Worm (Caenorhabditis elegans) whole organism, L2 larva: Measurements from ENCODE around the gene C23F12.4.

Experiments
- C34F6.9 ChIP-seq: fragments of 150-350 bp; optimal IDR thresholded peaks from 2 replicates; lab custom pipeline; 2014; ENCODE audit warnings: missing biosample characterization, missing genetic modification characterization
- F13H6.1 ChIP-seq: sonication (generic microtip); optimal IDR thresholded peaks from 2 replicates; lab custom pipeline; 2016; ENCODE audit warnings: missing genetic modification characterization, missing compliant biosample characterization
- R02D3.7 ChIP-seq: fragments of 150-350 bp; optimal IDR thresholded peaks from 2 replicates; lab custom pipeline; 2014; ENCODE audit warnings: missing biosample characterization, missing genetic modification characterization
- ZK546.5 ChIP-seq: sonication (generic microtip); optimal IDR thresholded peaks from 2 replicates; lab custom pipeline; 2017; ENCODE audit warnings: missing biosample characterization, missing genetic modification characterization
- aly-2 ChIP-seq: fragments of 150-350 bp; optimal IDR thresholded peaks from 2 replicates; lab custom pipeline; 2014; ENCODE audit warnings: missing biosample characterization, missing genetic modification characterization
- blmp-1 ChIP-seq: sonication (generic microtip); optimal IDR thresholded peaks from 2 replicates; lab custom pipeline; 2017; ENCODE audit warnings: missing genetic modification characterization, mild to moderate bottlenecking, missing compliant biosample characterization, antibody characterized with exemption, moderate library complexity; ENCODE audit not compliant: insufficient read depth
- ceh-16 ChIP-seq: fragments of 150-350 bp; optimal IDR thresholded peaks from 2 replicates; lab custom pipeline; 2014; ENCODE audit warnings: missing biosample characterization, missing genetic modification characterization
- crh-2 ChIP-seq: sonication (generic microtip); optimal IDR thresholded peaks from 2 replicates; lab custom pipeline; 2017; ENCODE audit warnings: missing biosample characterization, missing genetic modification characterization
- egl-27 ChIP-seq: sonication (generic microtip); optimal IDR thresholded peaks from 3 replicates; lab custom pipeline; 2017; ENCODE audit warnings: missing biosample characterization, missing genetic modification reagents, missing genetic modification characterization
- elt-3 ChIP-seq: sonication (generic microtip); optimal IDR thresholded peaks from 2 replicates; lab custom pipeline; 2017; ENCODE audit warnings: missing biosample characterization, missing genetic modification characterization
- fos-1 ChIP-seq: fragments of 150-350 bp; optimal IDR thresholded peaks from 2 replicates; lab custom pipeline; 2014; ENCODE audit warnings: missing biosample characterization, missing genetic modification characterization
- gmeb-1 ChIP-seq: fragments of 150-350 bp; optimal IDR thresholded peaks from 2 replicates; lab custom pipeline; 2014; ENCODE audit warnings: missing biosample characterization, missing genetic modification characterization
- lin-13 ChIP-seq: fragments of 150-350 bp; optimal IDR thresholded peaks from 2 replicates; lab custom pipeline; 2014; ENCODE audit warnings: missing biosample characterization, missing genetic modification reagents, missing genetic modification characterization
- lin-39 ChIP-seq: fragments of 150-350 bp; optimal IDR thresholded peaks from 2 replicates; lab custom pipeline; 2014; ENCODE audit warnings: missing biosample characterization, missing genetic modification reagents, missing genetic modification characterization
- lsy-2 ChIP-seq, 2 experiments: fragments of 150-350 bp in 1 of 2; sonication (generic microtip) in 1 of 2; optimal IDR thresholded peaks; 2 replicates each; lab custom pipeline; 2014 to 2017; ENCODE audit warnings: missing biosample characterization in 2 of 2, missing genetic modification characterization in 2 of 2
- mab-5 ChIP-seq: fragments of 150-350 bp; optimal IDR thresholded peaks from 2 replicates; lab custom pipeline; 2014; ENCODE audit warnings: missing biosample characterization, missing genetic modification characterization
- mbf-1 ChIP-seq: sonication (generic microtip); optimal IDR thresholded peaks from 2 replicates; lab custom pipeline; 2017; ENCODE audit warnings: missing biosample characterization, missing genetic modification characterization
- mdl-1 ChIP-seq, 2 experiments: fragments of 150-350 bp in 1 of 2; sonication (generic microtip) in 1 of 2; optimal IDR thresholded peaks; 2 replicates each; lab custom pipeline; 2017; ENCODE audit warnings: missing biosample characterization in 2 of 2, missing genetic modification characterization in 2 of 2
- nhr-10 ChIP-seq: sonication (generic microtip); optimal IDR thresholded peaks from 2 replicates; lab custom pipeline; 2017; ENCODE audit warnings: missing biosample characterization, missing genetic modification characterization
- nhr-129 ChIP-seq: fragments of 150-350 bp; optimal IDR thresholded peaks from 2 replicates; lab custom pipeline; 2014; ENCODE audit warnings: missing biosample characterization, missing genetic modification characterization
- nhr-21 ChIP-seq: fragments of 150-350 bp; optimal IDR thresholded peaks from 2 replicates; lab custom pipeline; 2014; ENCODE audit warnings: missing biosample characterization, missing genetic modification characterization
- nhr-23 ChIP-seq: fragments of 150-350 bp; optimal IDR thresholded peaks from 2 replicates; lab custom pipeline; 2014; ENCODE audit warnings: missing biosample characterization, missing genetic modification reagents, missing genetic modification characterization
- nhr-237 ChIP-seq: fragments of 150-350 bp; optimal IDR thresholded peaks from 2 replicates; lab custom pipeline; 2014; ENCODE audit warnings: missing biosample characterization, missing genetic modification characterization
- nhr-25 ChIP-seq: fragments of 150-350 bp; sonication (generic microtip); optimal IDR thresholded peaks from 3 replicates; lab custom pipeline; 2014; ENCODE audit warnings: missing biosample characterization, missing genetic modification characterization
- nhr-6 ChIP-seq: fragments of 150-350 bp; optimal IDR thresholded peaks from 2 replicates; lab custom pipeline; 2014; ENCODE audit warnings: missing biosample characterization, missing genetic modification characterization
- nhr-77 ChIP-seq: fragments of 150-350 bp; optimal IDR thresholded peaks from 2 replicates; lab custom pipeline; 2014; ENCODE audit warnings: missing biosample characterization, missing genetic modification characterization
- peb-1 ChIP-seq: fragments of 150-350 bp; optimal IDR thresholded peaks from 2 replicates; lab custom pipeline; 2014; ENCODE audit warnings: missing biosample characterization, missing genetic modification characterization
- sma-3 ChIP-seq: sonication (generic microtip); optimal IDR thresholded peaks from 2 replicates; lab custom pipeline; 2016; ENCODE audit warnings: missing genetic modification reagents, missing genetic modification characterization, missing compliant biosample characterization
- sma-9 ChIP-seq, 2 experiments: fragments of 150-350 bp in 1 of 2; sonication (generic microtip) in 1 of 2; optimal IDR thresholded peaks; 2 replicates each; lab custom pipeline; 2014 to 2016; ENCODE audit warnings: missing genetic modification characterization in 2 of 2, mild to moderate bottlenecking in 1 of 2, missing biosample characterization in 1 of 2, missing compliant biosample characterization in 1 of 2, missing genetic modification reagents in 1 of 2, moderate library complexity in 1 of 2
- snpc-4 ChIP-seq: fragments of 150-350 bp; optimal IDR thresholded peaks from 2 replicates; lab custom pipeline; 2014; ENCODE audit warnings: missing biosample characterization, missing genetic modification characterization
- unc-39 ChIP-seq: fragments of 150-350 bp; optimal IDR thresholded peaks from 2 replicates; lab custom pipeline; 2014; ENCODE audit warnings: missing biosample characterization, missing genetic modification characterization
- unc-55 ChIP-seq: fragments of 150-350 bp; sonication (generic microtip); optimal IDR thresholded peaks from 3 replicates; lab custom pipeline; 2014; ENCODE audit warnings: missing biosample characterization, missing genetic modification reagents, missing genetic modification characterization
- zag-1 ChIP-seq: fragments of 150-350 bp; optimal IDR thresholded peaks from 2 replicates; lab custom pipeline; 2014; ENCODE audit warnings: missing biosample characterization, missing genetic modification characterization
- ztf-1 ChIP-seq: fragments of 200-800 bp; sonication (Bioruptor generic); conservative IDR thresholded peaks from 2 replicates; pipeline ENCODE4 v1.3.6; 2022; ENCODE audit warnings: missing genetic modification characterization, missing compliant biosample characterization
- ztf-4 ChIP-seq: fragments of 150-350 bp; optimal IDR thresholded peaks from 2 replicates; lab custom pipeline; 2014; ENCODE audit warnings: missing biosample characterization, missing genetic modification characterization

The C23F12.4 gene

DNA sequence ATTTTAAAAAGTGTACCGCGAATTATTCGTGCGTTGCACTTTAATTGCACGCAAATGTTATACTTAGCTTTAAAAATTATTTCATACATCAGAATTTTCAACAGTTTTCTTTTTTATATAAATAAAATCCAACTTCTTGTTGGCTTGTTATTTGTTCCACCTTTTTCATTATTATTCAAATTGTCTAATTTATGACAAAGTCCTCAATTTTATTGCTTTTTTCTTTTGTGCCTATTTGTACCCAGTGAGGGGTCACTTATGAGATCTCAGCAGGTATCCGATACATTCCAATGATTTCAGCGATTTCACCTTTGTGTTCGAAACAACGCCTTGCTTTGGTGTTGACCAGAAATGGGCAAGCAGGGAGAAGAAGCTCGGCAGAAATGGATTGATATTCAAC, 10.3 kb downstream of the C23F12.4 start, which contains the start of gene fln-2:
TSS of gene fln-2 (plus strand) at position 301 of the 400 bp plus-strand sequence.
- TF ChIP-seq ztf-1 (GFP tag; lab: Robert Waterston, UW) (no peak), ZK546.5 (no peak), peb-1 (no peak), zag-1 (tag; lab: Kevin White, UChicago) (no peak), lin-13 (GFP tag; lab: Kevin White, UChicago) (no peak), ceh-16 (tag; lab: Kevin White, UChicago) (no peak), gmeb-1 (tag; lab: Kevin White, UChicago) (no peak), nhr-23 (tag; lab: Kevin White, UChicago) (no peak), unc-39 (tag; lab: Kevin White, UChicago) (no peak), nhr-129 (tag; lab: Kevin White, UChicago) (no peak)
- TF ChIP-seq, all 48 proteins: peak for 0

DNA sequence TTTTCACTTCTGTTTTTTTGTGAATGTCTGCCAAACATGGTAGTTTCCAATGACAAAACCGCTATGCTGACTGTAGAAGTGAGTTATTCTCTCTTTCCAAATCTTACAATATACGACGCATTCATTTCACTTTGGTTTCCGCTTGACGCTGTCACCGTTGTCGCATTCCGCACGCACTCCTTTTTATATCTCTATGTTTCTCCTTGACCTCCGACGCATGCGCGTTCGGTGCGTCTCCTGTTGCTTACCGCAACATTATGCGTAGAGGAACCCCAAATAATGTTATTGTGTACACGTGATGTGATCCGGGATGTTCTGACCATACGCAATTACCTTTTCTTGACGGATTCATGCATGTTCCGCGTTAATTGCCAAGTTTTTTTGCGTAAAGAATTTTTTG, 14.8 kb downstream of the C23F12.4 start:
- TF ChIP-seq nhr-21 (peak; percentile 66), sma-3 (GFP tag; lab: Kevin White, UChicago) (peak; percentile 19), nhr-129 (tag; lab: Kevin White, UChicago) (no peak), lin-39 (no peak), mdl-1 (tag; optimal IDR thresholded peaks at IDR 0.05; lab: Kevin White, UChicago) (peak in 1 of 2 experiments; percentile 0), nhr-25 (tag; lab: Kevin White, UChicago) (peak; percentile 38), nhr-237 (tag; lab: Kevin White, UChicago) (no peak), snpc-4 (no peak), blmp-1 (tag; lab: Kevin White, UChicago) (peak; percentile 38)

DNA sequence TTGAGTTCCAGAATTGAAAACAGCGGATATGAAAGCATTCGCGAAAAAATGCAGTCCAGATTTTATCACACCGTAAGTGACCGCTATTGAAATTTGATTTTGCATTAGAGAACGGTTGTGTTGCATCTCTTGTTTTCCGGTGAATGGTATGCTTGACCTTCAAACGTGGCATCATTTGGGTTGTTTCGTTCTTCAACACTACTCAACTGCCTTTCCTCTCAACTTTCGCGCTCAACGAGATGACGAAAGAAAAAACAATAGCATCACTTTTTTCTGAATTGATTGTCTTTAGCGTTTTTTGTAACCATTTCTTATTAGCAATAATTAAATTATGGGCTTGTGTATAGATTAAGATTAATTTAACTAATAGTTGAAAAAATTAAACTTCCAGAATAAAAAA, 15.3 kb downstream of the C23F12.4 start:
- TF ChIP-seq crh-2 (tag; lab: Kevin White, UChicago) (peak; percentile 39), R02D3.7 (no peak)
- TF ChIP-seq, all 48 proteins: peak for 1

DNA sequence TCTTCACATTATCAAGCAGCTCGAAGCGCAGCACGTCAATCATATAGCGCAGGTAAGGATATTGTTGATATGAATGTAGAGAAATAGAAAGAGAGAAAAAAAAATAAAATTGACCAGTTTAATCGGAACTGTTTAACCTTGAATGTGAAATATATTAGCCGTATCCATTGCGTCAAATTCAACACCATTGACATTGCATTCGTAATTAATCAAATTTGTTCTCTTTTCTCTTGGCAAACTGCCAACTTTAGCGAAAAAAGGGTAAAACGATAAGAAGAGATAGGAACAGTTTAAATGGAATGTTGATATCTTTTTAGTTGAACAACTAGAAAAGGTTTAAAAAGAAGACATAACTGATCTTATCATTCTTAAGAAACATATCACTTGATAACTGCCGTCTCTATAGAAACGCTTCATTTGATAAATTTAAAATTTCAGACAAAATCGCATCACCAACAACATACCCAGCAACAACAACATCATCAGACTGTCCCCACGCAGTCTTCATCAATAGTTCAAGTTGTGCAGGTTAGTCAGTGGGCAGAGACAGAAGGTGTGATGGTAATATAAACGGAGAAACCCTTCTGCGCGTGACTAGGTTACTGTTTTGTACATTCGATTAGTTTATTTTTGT, 16.6 kb downstream of the C23F12.4 start:
- no peak for TF ChIP-seq elt-3
- peak; percentile 71 for TF ChIP-seq blmp-1 (tag; lab: Kevin White, UChicago)
- peak; percentile 22 for TF ChIP-seq nhr-129 (tag; lab: Kevin White, UChicago)
- no peak for TF ChIP-seq nhr-23 (tag; lab: Kevin White, UChicago)
- TF ChIP-seq unc-55 (GFP tag; lab: Kevin White, UChicago), result no peak
- no peak for TF ChIP-seq nhr-237 (tag; lab: Kevin White, UChicago)
- no peak for TF ChIP-seq R02D3.7
- no peak for TF ChIP-seq aly-2 (tag; lab: Kevin White, UChicago)
- peak; percentile 63 for TF ChIP-seq crh-2 (tag; lab: Kevin White, UChicago)
- TF ChIP-seq peb-1, result no peak
- TF ChIP-seq sma-3 (GFP tag; lab: Kevin White, UChicago), result peak; percentile 82
- TF ChIP-seq nhr-25 (tag; lab: Kevin White, UChicago), result peak; percentile 88
- no peak for TF ChIP-seq zag-1 (tag; lab: Kevin White, UChicago)
- no peak for TF ChIP-seq nhr-10 (tag; lab: Kevin White, UChicago)
- peak; percentile 88 for TF ChIP-seq sma-9 (GFP tag; optimal IDR thresholded peaks at IDR 0.05; lab: Kevin White, UChicago)
- no peak for TF ChIP-seq sma-9 (tag; optimal IDR thresholded peaks at IDR 0.05; lab: Kevin White, UChicago)
- peak; percentile 22 for TF ChIP-seq F13H6.1 (tag; lab: Kevin White, UChicago)
- peak; percentile 26 for TF ChIP-seq ceh-16 (tag; lab: Kevin White, UChicago)
- no peak for TF ChIP-seq mab-5 (tag; lab: Kevin White, UChicago)
- TF ChIP-seq mbf-1 (tag; lab: Kevin White, UChicago), result no peak
- TF ChIP-seq nhr-6 (tag; lab: Kevin White, UChicago), result peak; percentile 38
- TF ChIP-seq nhr-21, result peak; percentile 79
- no peak for TF ChIP-seq nhr-77 (tag; lab: Kevin White, UChicago)
- peak; percentile 21 for TF ChIP-seq C34F6.9
- TF ChIP-seq mdl-1 (tag; optimal IDR thresholded peaks at IDR 0.05; lab: Kevin White, UChicago), result no peak
- peak in 1 of 2 experiments; percentile 26 for TF ChIP-seq lsy-2 (tag; optimal IDR thresholded peaks at IDR 0.05; lab: Kevin White, UChicago)
- TF ChIP-seq ztf-4 (tag; lab: Kevin White, UChicago), result no peak
- TF ChIP-seq ZK546.5, result no peak
- TF ChIP-seq fos-1, result peak; percentile 3
- peak; percentile 66 for TF ChIP-seq egl-27 (tag; lab: Kevin White, UChicago)
